Worm (Caenorhabditis elegans): ENCODE data around the gene klp-6.
A peak's percentile ranks its signal among the peaks of the same experiment; 100 is the strongest.
"Not testable (repeated sequence)": the region's sequence is repeated elsewhere in the genome, so short reads cannot be mapped to it uniquely, and the experiment has no call there.

DNA sequence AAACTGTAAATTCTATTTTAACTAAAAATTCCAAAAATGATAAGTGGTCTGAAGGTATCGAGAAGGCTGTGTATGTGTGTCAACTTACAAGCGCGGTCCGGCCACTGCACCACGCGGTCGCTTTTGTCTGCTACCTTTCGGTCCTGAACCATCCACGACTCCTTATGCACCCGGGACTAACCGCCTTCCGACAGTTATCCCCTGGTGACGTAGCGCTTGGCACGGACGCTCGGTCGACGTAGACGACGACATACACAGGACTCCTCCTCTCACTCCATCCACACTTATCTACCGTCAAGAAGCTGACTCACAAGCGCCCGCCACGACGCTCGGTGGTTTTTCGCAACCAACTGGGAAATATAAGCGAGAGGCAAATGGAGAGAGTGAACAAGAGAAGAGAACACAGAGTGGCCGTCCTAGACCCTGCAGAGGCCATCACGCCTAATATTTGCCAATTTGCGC, 677 bp downstream of the klp-6 start:
- not testable (repeated sequence) for TF ChIP-seq ama-1 (optimal IDR thresholded peaks at IDR 0.05)
- TF ChIP-seq ets-7 (tag; optimal IDR thresholded peaks at IDR 0.05) = peak; percentile 85
- TF ChIP-seq tbx-37 (GFP tag; conservative IDR thresholded peaks at IDR 0.05) = peak; percentile 90
- TF ChIP-seq ceh-13 (GFP tag; optimal IDR thresholded peaks at IDR 0.05) = peak; percentile 81
